Worm (Caenorhabditis elegans) whole organism, L4 larva: Measurements from ENCODE around the gene fubl-3.

ENCODE experiments used
- F44E2.7 ChIP-seq: fragments of 200-800 bp; sonication (Bioruptor generic); IDR thresholded peaks from 2 replicates; pipeline ENCODE4 v2.1.2; 2022; ENCODE audit warnings: missing genetic modification characterization, missing compliant biosample characterization
- ZK337.2 ChIP-seq: fragments of 200-800 bp; sonication (Bioruptor generic); IDR thresholded peaks from 2 replicates; pipeline ENCODE4 v1.3.6; 2022; ENCODE audit warnings: missing genetic modification reagents, missing genetic modification characterization, missing compliant biosample characterization
- aha-1 ChIP-seq: fragments of 150-350 bp; peaks from one replicate; lab custom pipeline; 2014; ENCODE audit warnings: missing biosample characterization, missing genetic modification characterization
- arid-1 ChIP-seq: fragments of 200-800 bp; sonication (Bioruptor generic); conservative IDR thresholded peaks from 2 replicates; pipeline ENCODE4 v1.3.6; 2022; ENCODE audit warnings: missing genetic modification reagents, missing genetic modification characterization, missing compliant biosample characterization
- ceh-20 ChIP-seq: fragments of 200-800 bp; sonication (Bioruptor generic); IDR thresholded peaks from 2 replicates; pipeline ENCODE4 v1.3.6; 2022; ENCODE audit warnings: missing genetic modification reagents, missing genetic modification characterization, missing compliant biosample characterization
- daf-16 ChIP-seq, 3 experiments: sonication (generic microtip); optimal IDR thresholded peaks; 2 replicates each; lab custom pipeline; 2016 to 2017; ENCODE audit warnings: missing genetic modification characterization in 3 of 3, missing genetic modification reagents in 3 of 3, mild to moderate bottlenecking in 2 of 3, missing compliant biosample characterization in 2 of 3, missing biosample characterization in 1 of 3, moderate library complexity in 1 of 3
- dmd-6 ChIP-seq: fragments of 200-800 bp; sonication (Bioruptor generic); IDR thresholded peaks from 2 replicates; pipeline ENCODE4 v1.3.6; 2022; ENCODE audit warnings: missing genetic modification reagents, missing genetic modification characterization, missing compliant biosample characterization
- duxl-1 ChIP-seq: sonication (generic microtip); optimal IDR thresholded peaks from 2 replicates; lab custom pipeline; 2016; ENCODE audit warnings: mild to moderate bottlenecking, missing genetic modification characterization, moderate library complexity, missing compliant biosample characterization; ENCODE audit not compliant: poor library complexity
- dve-1 ChIP-seq: sonication (generic microtip); optimal IDR thresholded peaks from 2 replicates; lab custom pipeline; 2017; ENCODE audit warnings: antibody characterized with exemption, mild to moderate bottlenecking, missing genetic modification characterization, missing compliant biosample characterization; ENCODE audit not compliant: insufficient read depth
- egl-43 ChIP-seq: fragments of 200-800 bp; sonication (Bioruptor generic); IDR thresholded peaks from 2 replicates; pipeline ENCODE4 v1.3.6; 2022; ENCODE audit warnings: missing genetic modification reagents, missing genetic modification characterization, missing compliant biosample characterization
- hlh-11 ChIP-seq: fragments of 200-800 bp; sonication (Bioruptor generic); optimal IDR thresholded peaks from 2 replicates; lab custom pipeline; 2018; ENCODE audit warnings: mild to moderate bottlenecking, missing genetic modification characterization, missing compliant biosample characterization
- hlh-30 ChIP-seq: sonication (generic microtip); optimal IDR thresholded peaks from 2 replicates; lab custom pipeline; 2017; ENCODE audit warnings: antibody characterized with exemption, mild to moderate bottlenecking, missing genetic modification characterization, missing compliant biosample characterization; ENCODE audit not compliant: insufficient read depth
- lin-29 ChIP-seq: fragments of 200-800 bp; sonication (Bioruptor generic); IDR thresholded peaks from 2 replicates; pipeline ENCODE4 v1.3.6; 2022; ENCODE audit warnings: missing genetic modification reagents, missing genetic modification characterization, missing compliant biosample characterization
- lin-38 ChIP-seq: fragments of 200-800 bp; sonication (Bioruptor generic); IDR thresholded peaks from 2 replicates; pipeline ENCODE4 v1.3.6; 2022; ENCODE audit warnings: missing genetic modification reagents, missing genetic modification characterization, missing compliant biosample characterization
- lin-39 ChIP-seq: fragments of 150-350 bp; optimal IDR thresholded peaks from 2 replicates; lab custom pipeline; 2014; ENCODE audit warnings: missing biosample characterization, missing genetic modification reagents, missing genetic modification characterization
- madf-9 ChIP-seq: fragments of 200-800 bp; sonication (Bioruptor generic); conservative IDR thresholded peaks from 2 replicates; pipeline ENCODE4 v1.3.6; 2022; ENCODE audit warnings: missing genetic modification reagents, missing genetic modification characterization, missing compliant biosample characterization
- mxl-2 ChIP-seq: fragments of 200-800 bp; sonication (Bioruptor generic); conservative IDR thresholded peaks from 2 replicates; pipeline ENCODE4 v1.3.6; 2022; ENCODE audit warnings: missing genetic modification reagents, missing genetic modification characterization, missing compliant biosample characterization
- mxl-3 ChIP-seq: fragments of 200-800 bp; sonication (Bioruptor generic); optimal IDR thresholded peaks from 2 replicates; lab custom pipeline; 2018; ENCODE audit warnings: mild to moderate bottlenecking, missing genetic modification characterization, missing compliant biosample characterization
- nhr-25 ChIP-seq: sonication (generic microtip); optimal IDR thresholded peaks from 2 replicates; lab custom pipeline; 2017; ENCODE audit warnings: missing genetic modification characterization, mild to moderate bottlenecking, missing compliant biosample characterization, antibody characterized with exemption, moderate library complexity, borderline replicate concordance; ENCODE audit not compliant: insufficient read depth
- nhr-28 ChIP-seq: fragments of 150-350 bp; optimal IDR thresholded peaks from 2 replicates; lab custom pipeline; 2014; ENCODE audit warnings: missing biosample characterization, missing genetic modification characterization
- nhr-48 ChIP-seq: sonication (generic microtip); optimal IDR thresholded peaks from 2 replicates; lab custom pipeline; 2016; ENCODE audit warnings: mild to moderate bottlenecking, missing genetic modification characterization, missing compliant biosample characterization
- nhr-6 ChIP-seq: fragments of 150-350 bp; optimal IDR thresholded peaks from 2 replicates; lab custom pipeline; 2014; ENCODE audit warnings: missing biosample characterization, missing genetic modification characterization
- pha-4 ChIP-seq, 2 experiments: fragments of 150-350 bp in 1 of 2; fragments of 200-800 bp in 1 of 2; sonication (Bioruptor generic) in 1 of 2; IDR thresholded peaks in 1 of 2; optimal IDR thresholded peaks in 1 of 2; 2 replicates each; pipeline versions ENCODE4 v1.3.6 to Lab custom; 2014 to 2022; ENCODE audit warnings: missing genetic modification characterization in 2 of 2, missing genetic modification reagents in 2 of 2, missing biosample characterization in 1 of 2, missing compliant biosample characterization in 1 of 2
- php-3 ChIP-seq: fragments of 200-800 bp; sonication (Bioruptor generic); IDR thresholded peaks from 2 replicates; pipeline ENCODE4 v1.3.6; 2022; ENCODE audit warnings: missing genetic modification reagents, missing genetic modification characterization, missing compliant biosample characterization
- pqm-1 ChIP-seq: sonication (generic microtip); optimal IDR thresholded peaks from 2 replicates; lab custom pipeline; 2017; ENCODE audit warnings: missing biosample characterization, missing genetic modification characterization
- rbr-2 ChIP-seq: sonication (generic microtip); optimal IDR thresholded peaks from 2 replicates; lab custom pipeline; 2016; ENCODE audit warnings: missing genotype, missing genetic modification characterization, missing compliant biosample characterization
- set-16 ChIP-seq: fragments of 200-800 bp; sonication (Bioruptor generic); IDR thresholded peaks from 2 replicates; pipeline ENCODE4 v1.3.6; 2022; ENCODE audit warnings: missing genetic modification reagents, missing genetic modification characterization, missing compliant biosample characterization
- unc-39 ChIP-seq: sonication (generic microtip); optimal IDR thresholded peaks from 2 replicates; lab custom pipeline; 2017; ENCODE audit warnings: missing biosample characterization, missing genetic modification characterization
- unc-62 ChIP-seq, 3 experiments: fragments of 150-350 bp in 1 of 3; sonication (generic microtip); optimal IDR thresholded peaks in 2 of 3; peaks in 1 of 3; 1 replicate in 1 of 3; 2 replicates in 2 of 3; lab custom pipeline; 2014 to 2017; ENCODE audit warnings: missing biosample characterization in 3 of 3, missing genetic modification characterization in 3 of 3, missing genetic modification reagents in 3 of 3, missing genotype in 1 of 3
- zip-11 ChIP-seq: fragments of 200-800 bp; sonication (Bioruptor generic); IDR thresholded peaks from 2 replicates; pipeline ENCODE4 v1.3.6; 2022; ENCODE audit warnings: missing genetic modification characterization, missing compliant biosample characterization
- ztf-7 ChIP-seq: fragments of 150-350 bp; optimal IDR thresholded peaks from 2 replicates; lab custom pipeline; 2014; ENCODE audit warnings: missing biosample characterization, missing genetic modification characterization

The fubl-3 gene

DNA sequence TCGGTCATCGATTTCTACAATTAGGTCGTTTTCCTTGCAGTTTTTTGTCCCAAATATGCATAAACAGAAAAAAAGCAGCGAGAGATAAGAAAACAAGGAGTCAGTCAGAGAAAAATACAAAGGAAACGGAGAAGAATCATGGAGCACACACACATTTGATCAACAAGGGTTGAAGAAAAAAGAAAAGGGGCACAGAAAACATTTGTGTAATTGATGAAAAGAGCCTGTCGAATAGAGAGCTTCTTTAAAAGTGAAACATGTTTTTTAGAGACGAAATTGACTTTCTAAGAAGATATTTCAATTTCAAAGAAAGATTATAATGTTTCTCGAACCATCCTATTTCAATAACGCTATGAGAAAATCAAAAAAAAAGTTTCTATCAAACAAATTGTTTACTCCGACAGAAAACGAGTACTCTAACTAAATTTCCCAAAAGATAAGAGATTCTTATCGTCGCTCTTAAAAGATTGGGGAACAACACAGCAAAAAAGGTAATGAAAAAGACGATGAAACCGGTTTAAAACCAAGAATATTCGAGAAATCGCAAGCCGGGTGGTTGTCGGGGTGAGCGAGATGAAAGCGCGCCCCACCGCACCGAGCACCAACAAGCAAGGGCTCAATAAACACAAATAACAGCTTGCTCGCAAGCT lies 40.4 kb downstream of the fubl-3 start, which contains the start of gene tps-1:
Gene tps-1 (minus strand): TSS at position 14 of the 650 bp plus-strand sequence.
- no peak for TF ChIP-seq zip-11 (GFP tag; lab: Robert Waterston, UW)
- TF ChIP-seq lin-39 (tag; lab: Kevin White, UChicago): no peak
- TF ChIP-seq arid-1 (GFP tag; lab: Robert Waterston, UW): no peak
- TF ChIP-seq lin-38: 0 out of 2 replicates have a peak, but pooled peaks have one; percentile 19
- peak; percentile 6 for TF ChIP-seq hlh-11 (tag; lab: Kevin White, UChicago)
- TF ChIP-seq pqm-1 (tag; lab: Kevin White, UChicago): peak; percentile 37
- TF ChIP-seq hlh-30 (tag; lab: Kevin White, UChicago): peak; percentile 4
- TF ChIP-seq nhr-6 (tag; lab: Kevin White, UChicago): peak; percentile 12
- TF ChIP-seq rbr-2 (tag; lab: Kevin White, UChicago): peak; percentile 17
- TF ChIP-seq nhr-28 (tag; lab: Kevin White, UChicago): peak; percentile 38
- peak in 1 of 2 experiments; percentile 64 for TF ChIP-seq daf-16 (GFP tag; optimal IDR thresholded peaks at IDR 0.05; lab: Kevin White, UChicago)
- peak; percentile 88 for TF ChIP-seq daf-16 (tag; optimal IDR thresholded peaks at IDR 0.05; lab: Kevin White, UChicago)

DNA sequence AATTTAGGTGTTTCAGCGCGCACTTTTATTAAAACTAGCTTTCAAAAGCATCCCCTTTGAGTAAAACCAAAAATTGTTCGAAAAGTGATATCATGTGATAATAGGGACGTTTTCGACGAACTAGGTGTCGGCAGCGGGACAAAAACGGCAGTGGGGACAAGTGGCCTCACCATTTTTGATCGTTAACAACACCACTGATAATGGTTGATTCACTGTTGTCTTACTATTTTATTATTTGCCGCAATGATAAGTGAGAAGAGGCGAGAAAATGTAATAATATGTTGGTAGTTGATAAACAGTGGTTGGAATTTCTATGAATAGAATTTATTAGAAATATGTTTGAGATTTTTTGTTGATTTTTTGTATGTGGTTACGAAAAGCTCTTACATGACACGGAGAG lies 41.7 kb downstream of the fubl-3 start:
- TF ChIP-seq dmd-6 (GFP tag; lab: Robert Waterston, UW): peak; percentile 9; the same call in 1 of the 2 replicates
- TF ChIP-seq mxl-3 (GFP tag; lab: Kevin White, UChicago): peak; percentile 9
- no peak for TF ChIP-seq F44E2.7
- no peak for TF ChIP-seq pha-4 (GFP tag; IDR thresholded peaks at IDR 0.05; lab: Robert Waterston, UW)
- TF ChIP-seq pha-4 (tag; optimal IDR thresholded peaks at IDR 0.05; lab: Kevin White, UChicago): no peak
- TF ChIP-seq dve-1: peak; percentile 37
- TF ChIP-seq nhr-28 (tag; lab: Kevin White, UChicago): peak; percentile 70
- TF ChIP-seq nhr-48 (tag; lab: Kevin White, UChicago): no peak
- TF ChIP-seq php-3 (GFP tag; lab: Robert Waterston, UW): 0 out of 2 replicates have a peak, but pooled peaks have one; percentile 40
- peak; percentile 21 for TF ChIP-seq hlh-30 (tag; lab: Kevin White, UChicago)
- no peak for TF ChIP-seq egl-43 (GFP tag; lab: Robert Waterston, UW)
- no peak for TF ChIP-seq madf-9 (GFP tag; lab: Robert Waterston, UW)
- no peak for TF ChIP-seq mxl-2 (GFP tag; lab: Robert Waterston, UW)
- TF ChIP-seq ZK337.2 (GFP tag; lab: Robert Waterston, UW): no peak
- no peak for TF ChIP-seq daf-16 (GFP tag; optimal IDR thresholded peaks at IDR 0.05; lab: Kevin White, UChicago)
- TF ChIP-seq daf-16 (tag; optimal IDR thresholded peaks at IDR 0.05; lab: Kevin White, UChicago): peak; percentile 87
- peak; percentile 56 for TF ChIP-seq hlh-11 (tag; lab: Kevin White, UChicago)
- TF ChIP-seq pqm-1 (tag; lab: Kevin White, UChicago): peak; percentile 68

DNA sequence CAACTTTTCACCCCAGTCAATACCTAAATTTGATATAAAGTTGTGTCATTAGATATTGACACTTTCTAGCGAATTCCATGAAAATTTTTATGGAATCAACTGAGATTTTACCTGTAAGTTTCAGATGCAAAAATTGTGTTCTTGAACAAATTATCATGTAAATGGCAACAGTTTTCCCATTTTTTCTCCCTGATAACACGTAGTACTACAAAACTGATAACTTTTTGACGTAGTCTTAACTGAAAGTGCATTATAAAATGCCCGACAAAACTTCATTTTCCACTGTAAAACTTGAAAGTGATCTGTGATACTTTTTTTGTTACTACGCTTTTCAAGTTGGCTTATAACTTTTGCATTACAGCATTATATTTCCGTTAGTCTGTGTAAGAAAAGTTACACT lies 44.4 kb downstream of the fubl-3 start:
- peak in 1 of 2 experiments; percentile 27 for TF ChIP-seq unc-62 (GFP tag; optimal IDR thresholded peaks at IDR 0.05 in 1 of 2; lab: Kevin White, UChicago)
- TF ChIP-seq unc-62 (tag; optimal IDR thresholded peaks at IDR 0.05; lab: Kevin White, UChicago): no peak
- TF ChIP-seq ztf-7 (tag; lab: Kevin White, UChicago): no peak
- no peak for TF ChIP-seq duxl-1 (tag; lab: Kevin White, UChicago)
- TF ChIP-seq nhr-28 (tag; lab: Kevin White, UChicago): peak; percentile 36
- TF ChIP-seq pqm-1 (tag; lab: Kevin White, UChicago): peak; percentile 59
- no peak for TF ChIP-seq lin-38
- no peak for TF ChIP-seq daf-16 (GFP tag; optimal IDR thresholded peaks at IDR 0.05; lab: Kevin White, UChicago)
- TF ChIP-seq daf-16 (tag; optimal IDR thresholded peaks at IDR 0.05; lab: Kevin White, UChicago): peak; percentile 4
- TF ChIP-seq nhr-25 (tag; lab: Kevin White, UChicago): no peak
- no peak for TF ChIP-seq ceh-20 (GFP tag; lab: Robert Waterston, UW)
- peak; percentile 98 for TF ChIP-seq aha-1 (tag; lab: Kevin White, UChicago)
- TF ChIP-seq unc-39: no peak
- no peak for TF ChIP-seq lin-29 (GFP tag; lab: Robert Waterston, UW)
- TF ChIP-seq set-16 (GFP tag; lab: Robert Waterston, UW): no peak
